Fruit fly (Drosophila melanogaster) whole organism, prepupa: ENCODE results near the gene Trmt61.
A peak's percentile ranks its signal among the peaks of the same experiment; 100 is the strongest.

ENCODE experiments used
- Blimp-1 ChIP-seq: fragments of 200-800 bp; sonication (Bioruptor generic); optimal IDR thresholded peaks from 3 replicates; lab custom pipeline; 2017; ENCODE audit warnings: missing biosample characterization, missing genetic modification characterization, mild to moderate bottlenecking, moderate library complexity, missing genetic modification reagents
- CG10631 ChIP-seq: fragments of 200-800 bp; sonication (Bioruptor generic); optimal IDR thresholded peaks from 2 replicates; lab custom pipeline; 2016; ENCODE audit warnings: missing biosample characterization, missing genetic modification characterization
- CG10669 ChIP-seq: fragments of 200-800 bp; sonication (Bioruptor generic); optimal IDR thresholded peaks from 3 replicates; lab custom pipeline; 2018; ENCODE audit warnings: missing biosample characterization, mild to moderate bottlenecking, missing genetic modification characterization, moderate library complexity
- CG11762 ChIP-seq: fragments of 200-800 bp; sonication (Bioruptor generic); optimal IDR thresholded peaks from 3 replicates; lab custom pipeline; 2016; ENCODE audit warnings: missing biosample characterization, missing genetic modification characterization; ENCODE audit not compliant: insufficient read depth
- CG11902 ChIP-seq: fragments of 200-800 bp; sonication (Bioruptor generic); optimal IDR thresholded peaks from 3 replicates; lab custom pipeline; 2016; ENCODE audit warnings: missing biosample characterization, missing genetic modification characterization
- CG15336 ChIP-seq: fragments of 200-800 bp; sonication (Bioruptor generic); IDR thresholded peaks from 2 replicates; pipeline ENCODE4 v1.3.6; 2022; ENCODE audit warnings: missing biosample characterization, missing genetic modification characterization
- CG1621 ChIP-seq: fragments of 200-800 bp; sonication (Bioruptor generic); optimal IDR thresholded peaks from 3 replicates; lab custom pipeline; 2018; ENCODE audit warnings: missing biosample characterization, mild to moderate bottlenecking, missing genetic modification characterization
- CG16779 ChIP-seq: fragments of 200-800 bp; sonication (Bioruptor generic); optimal IDR thresholded peaks from 3 replicates; lab custom pipeline; 2017; ENCODE audit warnings: missing biosample characterization, mild to moderate bottlenecking, missing genetic modification characterization
- CG3032 ChIP-seq: fragments of 200-800 bp; optimal IDR thresholded peaks from 2 replicates; lab custom pipeline; 2019; ENCODE audit warnings: missing biosample characterization, mild to moderate bottlenecking, missing genetic modification characterization, moderate library complexity
- CG32006 ChIP-seq: fragments of 200-800 bp; sonication (Bioruptor generic); optimal IDR thresholded peaks from 3 replicates; lab custom pipeline; 2017; ENCODE audit warnings: missing biosample characterization, mild to moderate bottlenecking, missing genetic modification characterization
- CG34406 ChIP-seq: fragments of 200-800 bp; sonication (Bioruptor generic); optimal IDR thresholded peaks from 3 replicates; lab custom pipeline; 2016; ENCODE audit warnings: missing biosample characterization, missing genetic modification characterization
- CG3919 ChIP-seq: fragments of 200-800 bp; sonication (Bioruptor generic); optimal IDR thresholded peaks from 3 replicates; lab custom pipeline; 2016; ENCODE audit warnings: missing biosample characterization, missing genetic modification characterization
- CG4318 ChIP-seq: fragments of 200-800 bp; sonication (Bioruptor generic); optimal IDR thresholded peaks from 3 replicates; lab custom pipeline; 2017; ENCODE audit warnings: missing biosample characterization, mild to moderate bottlenecking, missing genetic modification characterization
- CG6163 ChIP-seq: fragments of 200-800 bp; sonication (Bioruptor generic); IDR thresholded peaks from 3 replicates; pipeline ENCODE4 v1.3.6; 2022; ENCODE audit warnings: missing biosample characterization, missing genetic modification characterization
- CG6276 ChIP-seq: fragments of 200-800 bp; sonication (Bioruptor generic); optimal IDR thresholded peaks from 2 replicates; lab custom pipeline; 2017; ENCODE audit warnings: missing biosample characterization, mild to moderate bottlenecking, missing genetic modification characterization
- CG6808 ChIP-seq: fragments of 200-800 bp; sonication (Bioruptor generic); optimal IDR thresholded peaks from 3 replicates; lab custom pipeline; 2017; ENCODE audit warnings: missing biosample characterization, missing genetic modification characterization, mild to moderate bottlenecking, moderate library complexity, missing genetic modification reagents
- CG6854 ChIP-seq: fragments of 200-800 bp; sonication (Bioruptor generic); optimal IDR thresholded peaks from 2 replicates; lab custom pipeline; 2017; ENCODE audit warnings: missing biosample characterization, mild to moderate bottlenecking, missing genetic modification characterization
- CG7368 ChIP-seq: fragments of 200-800 bp; sonication (Bioruptor generic); optimal IDR thresholded peaks from 3 replicates; lab custom pipeline; 2016; ENCODE audit warnings: missing biosample characterization, missing genetic modification characterization
- CG8119 ChIP-seq: fragments of 200-800 bp; sonication (Bioruptor generic); IDR thresholded peaks from 3 replicates; pipeline ENCODE4 v1.3.6; 2022; ENCODE audit warnings: missing biosample characterization, missing genetic modification characterization
- CG8319 ChIP-seq: fragments of 200-800 bp; sonication (Bioruptor generic); optimal IDR thresholded peaks from 3 replicates; lab custom pipeline; 2016; ENCODE audit warnings: missing biosample characterization, missing genetic modification characterization
- CG8632 ChIP-seq: fragments of 200-800 bp; sonication (Bioruptor generic); optimal IDR thresholded peaks from 3 replicates; lab custom pipeline; 2016; ENCODE audit warnings: missing biosample characterization, missing genetic modification characterization
- CG9139 ChIP-seq: fragments of 200-800 bp; sonication (Bioruptor generic); optimal IDR thresholded peaks from 3 replicates; lab custom pipeline; 2017; ENCODE audit warnings: missing biosample characterization, mild to moderate bottlenecking, missing genetic modification characterization
- Eip75B ChIP-seq: fragments of 200-800 bp; sonication (Bioruptor generic); optimal IDR thresholded peaks from 3 replicates; lab custom pipeline; 2016; ENCODE audit warnings: missing biosample characterization, missing genetic modification characterization
- Eip78C ChIP-seq: fragments of 200-800 bp; sonication (Bioruptor generic); peaks from one replicate; lab custom pipeline; 2016; ENCODE audit warnings: missing biosample characterization, missing genetic modification characterization
- Eip93F ChIP-seq: fragments of 200-800 bp; sonication (Bioruptor generic); optimal IDR thresholded peaks from 2 replicates; lab custom pipeline; 2016; ENCODE audit warnings: missing biosample characterization, mild to moderate bottlenecking, missing genetic modification characterization
- Ets21C ChIP-seq: fragments of 200-800 bp; sonication (Bioruptor generic); optimal IDR thresholded peaks from 3 replicates; lab custom pipeline; 2016; ENCODE audit warnings: missing biosample characterization, missing genetic modification characterization
- Ets96B ChIP-seq: fragments of 200-800 bp; optimal IDR thresholded peaks from 2 replicates; lab custom pipeline; 2019; ENCODE audit warnings: missing biosample characterization, mild to moderate bottlenecking, missing genetic modification characterization, moderate library complexity
- Gug ChIP-seq: fragments of 200-800 bp; sonication (Bioruptor generic); IDR thresholded peaks from 2 replicates; pipeline ENCODE4 v1.3.6; 2022; ENCODE audit warnings: missing biosample characterization, missing genetic modification characterization
- Hr38 ChIP-seq: sonication (Bioruptor generic); optimal IDR thresholded peaks from 2 replicates; lab custom pipeline; 2016; ENCODE audit warnings: missing biosample characterization, missing genetic modification characterization
- Hr39 ChIP-seq: fragments of 200-800 bp; sonication (Bioruptor generic); optimal IDR thresholded peaks from 2 replicates; lab custom pipeline; 2016; ENCODE audit warnings: missing biosample characterization, missing genetic modification characterization
- Hr4 ChIP-seq: fragments of 200-800 bp; sonication (Bioruptor generic); optimal IDR thresholded peaks from 3 replicates; lab custom pipeline; 2016; ENCODE audit warnings: missing biosample characterization, missing genetic modification characterization
- Lpt ChIP-seq: fragments of 200-800 bp; sonication (Bioruptor generic); optimal IDR thresholded peaks from 3 replicates; lab custom pipeline; 2016; ENCODE audit warnings: missing biosample characterization, missing genetic modification characterization
- Met ChIP-seq: fragments of 200-800 bp; sonication (Bioruptor generic); optimal IDR thresholded peaks from 3 replicates; lab custom pipeline; 2016; ENCODE audit warnings: missing biosample characterization, missing genetic modification characterization
- OdsH ChIP-seq: fragments of 200-800 bp; sonication (Bioruptor generic); optimal IDR thresholded peaks from 3 replicates; lab custom pipeline; 2016; ENCODE audit warnings: missing biosample characterization, missing genetic modification characterization
- Smox ChIP-seq: fragments of 200-800 bp; sonication (Bioruptor generic); optimal IDR thresholded peaks from 3 replicates; lab custom pipeline; 2016; ENCODE audit warnings: missing biosample characterization, missing genetic modification characterization
- Sox102F ChIP-seq: fragments of 200-800 bp; sonication (Bioruptor generic); optimal IDR thresholded peaks from 2 replicates; lab custom pipeline; 2016; ENCODE audit warnings: missing biosample characterization, mild to moderate bottlenecking, missing genetic modification characterization
- Sox14 ChIP-seq: fragments of 200-800 bp; sonication (Bioruptor generic); optimal IDR thresholded peaks from 3 replicates; lab custom pipeline; 2016; ENCODE audit warnings: missing biosample characterization, missing genetic modification characterization
- Sox15 ChIP-seq: fragments of 200-800 bp; sonication (Bioruptor generic); optimal IDR thresholded peaks from 3 replicates; lab custom pipeline; 2016; ENCODE audit warnings: missing biosample characterization, missing genetic modification characterization
- acj6 ChIP-seq: fragments of 200-800 bp; sonication (Bioruptor generic); optimal IDR thresholded peaks from 3 replicates; lab custom pipeline; 2016; ENCODE audit warnings: missing biosample characterization, missing genetic modification characterization
- cyc ChIP-seq: fragments of 200-800 bp; sonication (Bioruptor generic); optimal IDR thresholded peaks from 3 replicates; lab custom pipeline; 2016; ENCODE audit warnings: missing biosample characterization, missing genetic modification characterization
- dac ChIP-seq: fragments of 200-800 bp; sonication (Bioruptor generic); optimal IDR thresholded peaks from 2 replicates; lab custom pipeline; 2017; ENCODE audit warnings: missing biosample characterization, mild to moderate bottlenecking, missing genetic modification characterization
- eg ChIP-seq: fragments of 200-800 bp; sonication (Bioruptor generic); IDR thresholded peaks from 3 replicates; pipeline ENCODE4 v1.3.6; 2022; ENCODE audit warnings: missing biosample characterization, missing genetic modification characterization
- esn ChIP-seq: fragments of 200-800 bp; sonication (Bioruptor generic); optimal IDR thresholded peaks from 2 replicates; lab custom pipeline; 2016; ENCODE audit warnings: missing biosample characterization, mild to moderate bottlenecking, missing genetic modification characterization, moderate library complexity
- fd59A ChIP-seq: fragments of 200-800 bp; sonication (Bioruptor generic); optimal IDR thresholded peaks from 2 replicates; lab custom pipeline; 2017; ENCODE audit warnings: missing biosample characterization, mild to moderate bottlenecking, missing genetic modification characterization, missing genetic modification reagents
- fkh ChIP-seq: fragments of 200-800 bp; sonication (Bioruptor generic); optimal IDR thresholded peaks from 3 replicates; lab custom pipeline; 2017; ENCODE audit warnings: missing biosample characterization, mild to moderate bottlenecking, missing genetic modification characterization, moderate library complexity
- net ChIP-seq: fragments of 200-800 bp; sonication (Bioruptor generic); optimal IDR thresholded peaks from 3 replicates; lab custom pipeline; 2016; ENCODE audit warnings: missing biosample characterization, missing genetic modification characterization
- pdm3 ChIP-seq: fragments of 200-800 bp; sonication (Bioruptor generic); optimal IDR thresholded peaks from 3 replicates; lab custom pipeline; 2016; ENCODE audit warnings: missing biosample characterization, missing genetic modification characterization
- salr ChIP-seq, 2 experiments: fragments of 200-800 bp; sonication (Bioruptor generic); optimal IDR thresholded peaks; 3 replicates each; lab custom pipeline; 2016 to 2018; ENCODE audit warnings: missing biosample characterization in 2 of 2, missing genetic modification characterization in 2 of 2, mild to moderate bottlenecking in 1 of 2
- ss ChIP-seq, 2 experiments: fragments of 200-800 bp; sonication (Bioruptor generic); optimal IDR thresholded peaks; 2 replicates in 1 of 2; 3 replicates in 1 of 2; lab custom pipeline; 2017 to 2018; ENCODE audit warnings: mild to moderate bottlenecking in 2 of 2, missing biosample characterization in 2 of 2, missing genetic modification characterization in 2 of 2, moderate library complexity in 1 of 2
- svp ChIP-seq: fragments of 200-800 bp; sonication (Bioruptor generic); peaks from one replicate; lab custom pipeline; 2016; ENCODE audit warnings: missing biosample characterization, missing genetic modification characterization
- topi ChIP-seq: fragments of 200-800 bp; sonication (Bioruptor generic); optimal IDR thresholded peaks from 3 replicates; lab custom pipeline; 2016; ENCODE audit warnings: missing biosample characterization, missing genetic modification characterization
- vri ChIP-seq: fragments of 200-800 bp; sonication (Bioruptor generic); optimal IDR thresholded peaks from 3 replicates; lab custom pipeline; 2016; ENCODE audit warnings: missing biosample characterization, mild to moderate bottlenecking, missing genetic modification characterization

Trmt61 gene

dm6 chr3R:26072477-26072876, 13.2 kb downstream of the Trmt61 start:
- TF ChIP-seq CG16779 (peak; percentile 51), Blimp-1 (peak; percentile 31), CG32006 (peak; percentile 85), Eip78C (GFP tag; lab: Kevin White, UChicago) (peak; percentile 94), acj6 (GFP tag; lab: Kevin White, UChicago) (peak; percentile 84), CG8119 (GFP tag; lab: Robert Waterston, UW) (peak; percentile 88), pdm3 (GFP tag; lab: Kevin White, UChicago) (peak; percentile 78), dac (GFP tag; lab: Kevin White, UChicago) (peak; percentile 70), cyc (peak; percentile 76), CG8632 (GFP tag; lab: Kevin White, UChicago) (peak; percentile 76), Gug (peak; percentile 76), Ets96B (tag; lab: Kevin White, UChicago) (peak; percentile 77), Sox102F (peak; percentile 75), topi (GFP tag; lab: Kevin White, UChicago) (peak; percentile 82), CG15336 (GFP tag; lab: Robert Waterston, UW) (peak; percentile 88), CG11762 (peak; percentile 65), svp (peak; percentile 89), Smox (GFP tag; lab: Kevin White, UChicago) (peak; percentile 73), Sox14 (peak; percentile 82), CG3919 (peak; percentile 85), CG9139 (GFP tag; lab: Kevin White, UChicago) (peak; percentile 56), CG4318 (peak; percentile 59), salr (GFP tag; optimal IDR thresholded peaks at IDR 0.05; lab: Kevin White, UChicago) (peak; percentile 20 to 72), CG3032 (peak; percentile 76), Hr38 (GFP tag; lab: Kevin White, UChicago) (no peak), esn (GFP tag; lab: Kevin White, UChicago) (peak; percentile 81), Ets21C (GFP tag; lab: Kevin White, UChicago) (peak; percentile 59), fd59A (GFP tag; lab: Kevin White, UChicago) (peak; percentile 69), Hr39 (peak; percentile 70), CG1621 (tag; lab: Kevin White, UChicago) (peak; percentile 74), CG34406 (peak; percentile 70), ss (GFP tag; optimal IDR thresholded peaks at IDR 0.05; lab: Kevin White, UChicago) (peak; percentile 64 to 74), CG6808 (GFP tag; lab: Kevin White, UChicago) (peak; percentile 69), Met (GFP tag; lab: Kevin White, UChicago) (peak; percentile 80), net (peak; percentile 70), CG10669 (GFP tag; lab: Kevin White, UChicago) (peak; percentile 75), CG6163 (GFP tag; lab: Robert Waterston, UW) (peak; percentile 93), Eip93F (GFP tag; lab: Kevin White, UChicago) (no peak), Sox15 (GFP tag; lab: Kevin White, UChicago) (peak; percentile 53), Eip75B (GFP tag; lab: Kevin White, UChicago) (peak; percentile 81), Lpt (GFP tag; lab: Kevin White, UChicago) (peak; percentile 84), CG10631 (GFP tag; lab: Kevin White, UChicago) (peak; percentile 76), Hr4 (GFP tag; lab: Kevin White, UChicago) (peak; percentile 78), vri (GFP tag; lab: Kevin White, UChicago) (peak; percentile 59), CG6276 (GFP tag; lab: Kevin White, UChicago) (peak; percentile 70), CG7368 (GFP tag; lab: Kevin White, UChicago) (peak; percentile 66), CG11902 (GFP tag; lab: Kevin White, UChicago) (peak; percentile 63), CG6854 (GFP tag; lab: Kevin White, UChicago) (peak; percentile 13), OdsH (GFP tag; lab: Kevin White, UChicago) (peak; percentile 81), eg (GFP tag; lab: Robert Waterston, UW) (peak; percentile 90), fkh (GFP tag; lab: Kevin White, UChicago) (no peak), CG8319 (GFP tag; lab: Kevin White, UChicago) (peak; percentile 63)
